Worm (Caenorhabditis elegans) whole organism, L1 larva: ENCODE data around the gene cbp-2.
A peak's percentile ranks its signal among the peaks of the same experiment; 100 is the strongest.

Source experiments
- C04F5.9 ChIP-seq: sonication (generic microtip); optimal IDR thresholded peaks from 2 replicates; lab custom pipeline; 2016; ENCODE audit warnings: missing genetic modification characterization, missing compliant biosample characterization
- C16A3.4 ChIP-seq: fragments of 150-350 bp; optimal IDR thresholded peaks from 2 replicates; lab custom pipeline; 2014; ENCODE audit warnings: missing biosample characterization, missing genetic modification characterization
- F16B12.6 ChIP-seq: fragments of 150-350 bp; optimal IDR thresholded peaks from 2 replicates; lab custom pipeline; 2014; ENCODE audit warnings: missing biosample characterization, missing genetic modification characterization
- Y116A8C.19 ChIP-seq: sonication (generic microtip); optimal IDR thresholded peaks from 2 replicates; lab custom pipeline; 2016; ENCODE audit warnings: missing compliant biosample characterization, missing genetic modification characterization, borderline replicate concordance
- ama-1 ChIP-seq: fragments of 150-350 bp; optimal IDR thresholded peaks from 2 replicates; lab custom pipeline; 2014
- blmp-1 ChIP-seq: fragments of 150-350 bp; optimal IDR thresholded peaks from 2 replicates; lab custom pipeline; 2014; ENCODE audit warnings: missing biosample characterization, missing genetic modification characterization
- ceh-63 ChIP-seq: fragments of 200-800 bp; sonication (Bioruptor generic); optimal IDR thresholded peaks from 2 replicates; lab custom pipeline; 2018; ENCODE audit warnings: mild to moderate bottlenecking, missing genetic modification characterization, missing compliant biosample characterization
- ceh-8 ChIP-seq: fragments of 200-800 bp; sonication (Bioruptor generic); optimal IDR thresholded peaks from 2 replicates; lab custom pipeline; 2018; ENCODE audit warnings: mild to moderate bottlenecking, missing genetic modification characterization, moderate library complexity, missing compliant biosample characterization
- ceh-82 ChIP-seq, 3 experiments: fragments of 150-350 bp in 1 of 3; sonication (generic microtip) in 2 of 3; optimal IDR thresholded peaks; 2 replicates each; lab custom pipeline; 2014 to 2017; ENCODE audit warnings: missing biosample characterization in 3 of 3, missing genetic modification characterization in 3 of 3
- dpl-1 ChIP-seq, 3 experiments: fragments of 150-350 bp in 2 of 3; sonication (generic microtip) in 1 of 3; optimal IDR thresholded peaks; 2 replicates each; lab custom pipeline; 2014 to 2017; ENCODE audit warnings: missing biosample characterization in 3 of 3, missing genetic modification characterization in 3 of 3, missing genetic modification reagents in 3 of 3
- dsc-1 ChIP-seq: sonication (generic microtip); optimal IDR thresholded peaks from 2 replicates; lab custom pipeline; 2016; ENCODE audit warnings: mild to moderate bottlenecking, missing genetic modification characterization, missing compliant biosample characterization
- efl-3 ChIP-seq: fragments of 200-800 bp; sonication (Bioruptor generic); optimal IDR thresholded peaks from 2 replicates; lab custom pipeline; 2018; ENCODE audit warnings: mild to moderate bottlenecking, missing genetic modification characterization, missing compliant biosample characterization
- fkh-10 ChIP-seq: sonication (generic microtip); optimal IDR thresholded peaks from 2 replicates; lab custom pipeline; 2017; ENCODE audit warnings: missing biosample characterization, missing genetic modification reagents, missing genetic modification characterization
- fkh-8 ChIP-seq: sonication (generic microtip); optimal IDR thresholded peaks from 2 replicates; lab custom pipeline; 2016; ENCODE audit warnings: mild to moderate bottlenecking, missing genetic modification characterization, missing compliant biosample characterization
- fos-1 ChIP-seq: fragments of 150-350 bp; optimal IDR thresholded peaks from 2 replicates; lab custom pipeline; 2014; ENCODE audit warnings: missing biosample characterization, missing genetic modification characterization
- grh-1 ChIP-seq: fragments of 200-800 bp; sonication (Bioruptor generic); IDR thresholded peaks from 2 replicates; pipeline ENCODE4 v1.3.6; 2022; ENCODE audit warnings: missing genetic modification reagents, missing genetic modification characterization, missing compliant biosample characterization
- hlh-4 ChIP-seq: sonication (generic microtip); optimal IDR thresholded peaks from 2 replicates; lab custom pipeline; 2016; ENCODE audit warnings: mild to moderate bottlenecking, missing genetic modification characterization, missing compliant biosample characterization
- irx-1 ChIP-seq: sonication (generic microtip); optimal IDR thresholded peaks from 2 replicates; lab custom pipeline; 2016; ENCODE audit warnings: missing genetic modification characterization, missing compliant biosample characterization
- lin-14 ChIP-seq: fragments of 200-800 bp; sonication (Bioruptor generic); optimal IDR thresholded peaks from 2 replicates; lab custom pipeline; 2018; ENCODE audit warnings: mild to moderate bottlenecking, missing genetic modification characterization, moderate library complexity, missing compliant biosample characterization
- lin-35 ChIP-seq, 2 experiments: fragments of 150-350 bp; optimal IDR thresholded peaks; 2 replicates each; lab custom pipeline; 2014; ENCODE audit warnings: missing biosample characterization in 2 of 2, missing genetic modification characterization in 2 of 2, missing genetic modification reagents in 2 of 2
- mab-9 ChIP-seq: fragments of 200-800 bp; sonication (Bioruptor generic); IDR thresholded peaks from 2 replicates; pipeline ENCODE4 v1.3.6; 2022; ENCODE audit warnings: missing genetic modification reagents, missing genetic modification characterization, missing compliant biosample characterization
- mdl-1 ChIP-seq, 2 experiments: fragments of 150-350 bp; optimal IDR thresholded peaks; 2 replicates each; lab custom pipeline; 2014 to 2017; ENCODE audit warnings: missing biosample characterization in 2 of 2, missing genetic modification characterization in 2 of 2, inconsistent platforms in 1 of 2
- mep-1 ChIP-seq: fragments of 150-350 bp; optimal IDR thresholded peaks from 2 replicates; lab custom pipeline; 2014; ENCODE audit warnings: missing biosample characterization, missing genetic modification characterization
- nhr-11 ChIP-seq: fragments of 150-350 bp; optimal IDR thresholded peaks from 2 replicates; lab custom pipeline; 2014; ENCODE audit warnings: missing biosample characterization, missing genetic modification characterization
- nhr-12 ChIP-seq: sonication (generic microtip); optimal IDR thresholded peaks from 2 replicates; lab custom pipeline; 2017; ENCODE audit warnings: missing biosample characterization, missing genetic modification characterization
- nhr-237 ChIP-seq: fragments of 150-350 bp; optimal IDR thresholded peaks from 2 replicates; lab custom pipeline; 2014; ENCODE audit warnings: missing biosample characterization, missing genetic modification characterization
- nhr-28 ChIP-seq: fragments of 150-350 bp; optimal IDR thresholded peaks from 2 replicates; lab custom pipeline; 2014; ENCODE audit warnings: missing biosample characterization, missing genetic modification characterization
- nhr-47 ChIP-seq: sonication (generic microtip); optimal IDR thresholded peaks from 2 replicates; lab custom pipeline; 2016; ENCODE audit warnings: mild to moderate bottlenecking, missing genetic modification characterization, moderate library complexity, missing compliant biosample characterization
- nhr-71 ChIP-seq: sonication (generic microtip); optimal IDR thresholded peaks from 2 replicates; lab custom pipeline; 2016; ENCODE audit warnings: mild to moderate bottlenecking, missing genetic modification characterization, moderate library complexity, missing compliant biosample characterization
- nhr-85 ChIP-seq: sonication (generic microtip); peaks from one replicate; lab custom pipeline; 2016; ENCODE audit warnings: missing genetic modification characterization, inconsistent platforms, missing compliant biosample characterization
- pag-3 ChIP-seq: sonication (generic microtip); optimal IDR thresholded peaks from 2 replicates; lab custom pipeline; 2017; ENCODE audit warnings: missing genetic modification characterization, mild to moderate bottlenecking, missing compliant biosample characterization, antibody characterized with exemption, borderline replicate concordance; ENCODE audit not compliant: insufficient read depth
- pax-3 ChIP-seq: fragments of 200-800 bp; sonication (Bioruptor generic); optimal IDR thresholded peaks from 2 replicates; lab custom pipeline; 2018; ENCODE audit warnings: mild to moderate bottlenecking, missing genetic modification characterization, moderate library complexity, missing compliant biosample characterization
- rnt-1 ChIP-seq: sonication (generic microtip); optimal IDR thresholded peaks from 2 replicates; lab custom pipeline; 2016; ENCODE audit warnings: mild to moderate bottlenecking, missing genetic modification characterization, moderate library complexity, missing compliant biosample characterization
- sup-37 ChIP-seq: fragments of 200-800 bp; sonication (Bioruptor generic); optimal IDR thresholded peaks from 2 replicates; lab custom pipeline; 2018; ENCODE audit warnings: mild to moderate bottlenecking, missing genetic modification characterization, missing compliant biosample characterization
- swsn-7 ChIP-seq: sonication (generic microtip); optimal IDR thresholded peaks from 2 replicates; lab custom pipeline; 2016; ENCODE audit warnings: missing genetic modification characterization, missing compliant biosample characterization
- unc-30 ChIP-seq: sonication (generic microtip); optimal IDR thresholded peaks from 2 replicates; lab custom pipeline; 2017; ENCODE audit warnings: missing biosample characterization, missing genetic modification characterization
- unc-62 ChIP-seq: fragments of 150-350 bp; optimal IDR thresholded peaks from 2 replicates; lab custom pipeline; 2014; ENCODE audit warnings: missing biosample characterization, missing genetic modification reagents, missing genetic modification characterization
- vab-15 ChIP-seq: sonication (generic microtip); optimal IDR thresholded peaks from 2 replicates; lab custom pipeline; 2017; ENCODE audit warnings: missing genotype, mild to moderate bottlenecking, missing genetic modification characterization, missing compliant biosample characterization
- xbp-1 ChIP-seq: sonication (generic microtip); optimal IDR thresholded peaks from 2 replicates; lab custom pipeline; 2016; ENCODE audit warnings: missing genetic modification characterization, missing compliant biosample characterization
- zag-1 ChIP-seq: fragments of 150-350 bp; optimal IDR thresholded peaks from 2 replicates; lab custom pipeline; 2014; ENCODE audit warnings: missing biosample characterization, missing genetic modification characterization
- zip-4 ChIP-seq: fragments of 200-800 bp; sonication (Bioruptor generic); optimal IDR thresholded peaks from 2 replicates; lab custom pipeline; 2018; ENCODE audit warnings: mild to moderate bottlenecking, missing genetic modification characterization, moderate library complexity, missing compliant biosample characterization
- ztf-11 ChIP-seq, 2 experiments: sonication (generic microtip); optimal IDR thresholded peaks; 2 replicates each; lab custom pipeline; 2016 to 2017; ENCODE audit warnings: missing genetic modification characterization in 2 of 2, missing biosample characterization in 1 of 2, missing compliant biosample characterization in 1 of 2
- ztf-4 ChIP-seq: fragments of 150-350 bp; optimal IDR thresholded peaks from 2 replicates; lab custom pipeline; 2014; ENCODE audit warnings: missing biosample characterization, missing genetic modification characterization

Gene cbp-2

DNA sequence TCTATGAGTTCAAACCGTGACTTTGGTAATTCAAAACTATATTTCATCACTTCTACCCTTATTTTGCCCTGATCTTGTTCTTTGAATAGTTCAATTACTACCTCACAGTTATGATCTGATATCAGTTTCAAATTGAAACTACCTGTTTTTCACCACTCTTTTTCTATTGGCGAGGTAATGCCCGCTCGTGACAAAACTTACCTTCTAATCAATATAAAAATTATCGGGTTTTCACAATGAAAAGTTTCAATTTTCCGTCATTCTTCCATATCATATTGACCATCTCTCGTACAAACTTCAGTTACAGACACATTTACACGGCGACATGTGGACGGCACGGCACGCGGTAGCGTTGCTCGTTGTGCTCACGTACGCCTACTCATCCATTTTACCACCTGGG, 9.1 kb downstream of the cbp-2 start, which contains the start of gene dec-7:
Gene dec-7 (plus strand): TSS at position 308 of the 400 bp plus-strand sequence.
- TF ChIP-seq dsc-1 (tag; lab: Kevin White, UChicago), result no peak

DNA sequence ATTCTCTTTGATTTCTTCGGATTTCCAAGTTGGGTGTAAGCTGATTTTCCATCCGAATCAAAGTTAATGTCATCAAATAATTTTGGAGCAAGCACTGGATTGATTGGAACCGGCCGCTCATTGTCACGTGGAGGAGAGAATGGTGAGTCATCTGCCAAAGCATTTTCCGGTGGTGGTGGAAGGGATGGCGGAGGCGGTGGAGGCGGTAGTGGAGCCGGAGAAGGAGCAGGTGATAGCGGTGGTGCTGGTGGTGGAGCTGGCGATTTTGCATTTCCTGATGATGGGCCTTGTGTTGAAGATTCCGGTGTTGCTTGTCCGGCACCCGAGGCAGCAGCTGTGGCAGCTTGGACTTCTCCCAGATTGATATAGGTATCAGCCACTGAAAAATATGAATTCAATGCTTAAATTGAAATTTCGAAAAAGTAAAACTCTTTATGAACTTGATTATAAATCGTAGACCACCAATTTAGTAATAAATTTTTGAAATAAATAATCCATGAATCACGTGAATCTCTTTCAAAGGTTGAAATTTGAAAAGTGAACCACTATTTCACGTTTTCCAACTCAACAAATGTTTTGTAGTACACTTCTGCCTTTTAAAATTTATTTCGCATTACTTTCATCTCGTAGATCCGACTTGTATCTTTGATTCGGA, 18.2 kb downstream of the cbp-2 start, which contains the start of the genes K03H1.9 and K03H1.12:
Gene K03H1.9 (minus strand): TSS at position 471 of the 655 bp plus-strand sequence.
Gene K03H1.12 (plus strand): TSS at position 605 of the 655 bp plus-strand sequence.
- no peak for TF ChIP-seq vab-15 (tag; lab: Kevin White, UChicago)
- no peak for TF ChIP-seq fos-1 (tag; lab: Kevin White, UChicago)
- no peak for TF ChIP-seq zag-1 (tag; lab: Kevin White, UChicago)
- no peak for TF ChIP-seq swsn-7 (tag; lab: Kevin White, UChicago)
- TF ChIP-seq xbp-1 (tag; lab: Kevin White, UChicago), result no peak
- no peak for TF ChIP-seq hlh-4 (tag; lab: Kevin White, UChicago)

DNA sequence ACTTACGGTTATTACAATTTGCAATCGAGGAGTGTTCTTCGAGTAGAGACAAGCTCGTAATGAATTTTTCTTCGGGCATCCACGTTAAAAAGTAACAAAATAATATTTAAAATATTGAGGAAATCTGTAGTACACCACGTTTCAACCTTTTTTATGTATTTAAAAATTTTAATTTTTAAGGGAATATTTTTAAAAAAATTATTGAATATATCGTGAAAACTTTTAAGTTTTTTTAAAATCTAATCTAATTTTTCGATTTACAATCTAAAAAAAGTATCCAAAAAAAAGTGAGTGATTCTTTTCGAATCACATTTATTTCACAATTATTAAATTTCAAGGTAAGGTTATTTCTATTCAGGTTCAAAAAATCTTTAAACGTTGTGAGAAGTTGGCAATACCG, 21.7 kb downstream of the cbp-2 start, which contains the start of gene gln-2:
Gene gln-2 (minus strand): TSS at position 101 of the 400 bp plus-strand sequence.
- TF ChIP-seq blmp-1 (tag; lab: Kevin White, UChicago) (no peak), hlh-4 (tag; lab: Kevin White, UChicago) (no peak), lin-14 (no peak), grh-1 (GFP tag; lab: Robert Waterston, UW) (no peak), ceh-63 (GFP tag; lab: Kevin White, UChicago) (no peak), ceh-82 (tag; optimal IDR thresholded peaks at IDR 0.05; lab: Kevin White, UChicago) (no peak), C04F5.9 (tag; lab: Kevin White, UChicago) (no peak), nhr-237 (tag; lab: Kevin White, UChicago) (no peak), dpl-1 (GFP tag; optimal IDR thresholded peaks at IDR 0.05; lab: Kevin White, UChicago) (no peak), fos-1 (tag; lab: Kevin White, UChicago) (no peak), mep-1 (no peak), pax-3 (tag; lab: Kevin White, UChicago) (no peak), nhr-47 (tag; lab: Kevin White, UChicago) (no peak), rnt-1 (tag; lab: Kevin White, UChicago) (no peak), fkh-10 (GFP tag; lab: Kevin White, UChicago) (no peak), nhr-28 (tag; lab: Kevin White, UChicago) (no peak)

DNA sequence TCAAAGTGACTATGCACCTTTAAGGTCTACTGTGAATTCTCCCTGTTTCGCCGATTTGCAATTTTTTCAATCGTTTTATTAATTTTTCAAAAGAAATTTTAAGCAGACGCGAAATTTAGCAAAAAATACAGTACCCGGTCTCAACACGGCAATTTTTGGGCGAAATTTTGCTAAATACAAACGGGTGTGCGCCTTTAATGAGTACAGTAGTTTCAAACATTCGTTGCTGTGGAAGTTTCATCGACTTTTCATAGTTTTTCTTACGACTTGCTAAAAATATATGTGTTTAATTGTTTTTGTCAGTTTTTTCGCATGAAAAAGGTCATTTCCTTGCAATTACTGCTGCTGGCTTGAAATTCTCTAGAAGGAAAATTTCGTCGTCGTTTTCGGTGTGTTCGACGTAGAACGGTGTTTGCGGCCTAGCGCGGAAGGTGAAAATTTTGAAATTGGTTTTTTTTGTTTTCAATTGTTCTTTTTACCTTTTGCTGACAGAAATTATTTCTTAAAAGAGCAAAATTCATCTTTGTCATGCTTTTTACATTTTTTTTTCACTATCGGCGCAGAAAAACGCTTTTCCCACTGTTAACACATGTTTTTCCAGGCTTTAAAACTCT, 23.9 kb downstream of the cbp-2 start, which contains the start of gene K03H1.7:
Gene K03H1.7 (plus strand): TSS at position 600 of the 614 bp plus-strand sequence.
- TF ChIP-seq nhr-71 (tag; lab: Kevin White, UChicago) (no peak), ceh-8 (GFP tag; lab: Kevin White, UChicago) (no peak), ama-1 (lab: Kevin White, UChicago) (no peak), unc-30 (no peak), lin-35 (GFP tag; optimal IDR thresholded peaks at IDR 0.05; lab: Kevin White, UChicago) (peak; percentile 1 to 84), nhr-47 (tag; lab: Kevin White, UChicago) (no peak), rnt-1 (tag; lab: Kevin White, UChicago) (no peak), C16A3.4 (tag; lab: Kevin White, UChicago) (no peak), dpl-1 (GFP tag; optimal IDR thresholded peaks at IDR 0.05; lab: Kevin White, UChicago) (peak; percentile 43 to 80 (median 67)), Y116A8C.19 (no peak), hlh-4 (tag; lab: Kevin White, UChicago) (no peak), fkh-8 (tag; lab: Kevin White, UChicago) (no peak), F16B12.6 (tag; lab: Kevin White, UChicago) (peak; percentile 74), nhr-12 (tag; lab: Kevin White, UChicago) (no peak), xbp-1 (tag; lab: Kevin White, UChicago) (no peak), ztf-11 (tag; optimal IDR thresholded peaks at IDR 0.05; lab: Kevin White, UChicago) (no peak), mab-9 (no peak), ceh-63 (GFP tag; lab: Kevin White, UChicago) (no peak), nhr-85 (tag; lab: Kevin White, UChicago) (no peak), ztf-4 (tag; lab: Kevin White, UChicago) (no peak), irx-1 (tag; lab: Kevin White, UChicago) (no peak), sup-37 (GFP tag; lab: Kevin White, UChicago) (no peak), nhr-11 (tag; lab: Kevin White, UChicago) (no peak), pag-3 (no peak), mdl-1 (tag; optimal IDR thresholded peaks at IDR 0.05; lab: Kevin White, UChicago) (no peak), unc-62 (GFP tag; lab: Kevin White, UChicago) (no peak), zip-4 (no peak), grh-1 (GFP tag; lab: Robert Waterston, UW) (no peak), efl-3 (GFP tag; lab: Kevin White, UChicago) (no peak), lin-14 (no peak)
